Worm (Caenorhabditis elegans) whole organism, L1 larva: ENCODE results near the gene epg-5.

ENCODE experiments used
- elt-2 ChIP-seq: sonication (generic microtip); optimal IDR thresholded peaks from 2 replicates; lab custom pipeline; 2016; ENCODE audit warnings: missing genetic modification characterization, mild to moderate bottlenecking, inconsistent platforms, missing compliant biosample characterization, missing genetic modification reagents
- lin-39 ChIP-seq: fragments of 150-350 bp; optimal IDR thresholded peaks from 2 replicates; lab custom pipeline; 2014; ENCODE audit warnings: missing biosample characterization, missing genetic modification reagents, missing genetic modification characterization
- nhr-11 ChIP-seq: fragments of 150-350 bp; optimal IDR thresholded peaks from 2 replicates; lab custom pipeline; 2014; ENCODE audit warnings: missing biosample characterization, missing genetic modification characterization
- snu-23 ChIP-seq: sonication (generic microtip); optimal IDR thresholded peaks from 2 replicates; lab custom pipeline; 2016; ENCODE audit warnings: missing genetic modification characterization, missing compliant biosample characterization
- unc-62 ChIP-seq: fragments of 150-350 bp; optimal IDR thresholded peaks from 2 replicates; lab custom pipeline; 2014; ENCODE audit warnings: missing biosample characterization, missing genetic modification reagents, missing genetic modification characterization
- zip-4 ChIP-seq: fragments of 200-800 bp; sonication (Bioruptor generic); optimal IDR thresholded peaks from 2 replicates; lab custom pipeline; 2018; ENCODE audit warnings: mild to moderate bottlenecking, missing genetic modification characterization, moderate library complexity, missing compliant biosample characterization

DNA sequence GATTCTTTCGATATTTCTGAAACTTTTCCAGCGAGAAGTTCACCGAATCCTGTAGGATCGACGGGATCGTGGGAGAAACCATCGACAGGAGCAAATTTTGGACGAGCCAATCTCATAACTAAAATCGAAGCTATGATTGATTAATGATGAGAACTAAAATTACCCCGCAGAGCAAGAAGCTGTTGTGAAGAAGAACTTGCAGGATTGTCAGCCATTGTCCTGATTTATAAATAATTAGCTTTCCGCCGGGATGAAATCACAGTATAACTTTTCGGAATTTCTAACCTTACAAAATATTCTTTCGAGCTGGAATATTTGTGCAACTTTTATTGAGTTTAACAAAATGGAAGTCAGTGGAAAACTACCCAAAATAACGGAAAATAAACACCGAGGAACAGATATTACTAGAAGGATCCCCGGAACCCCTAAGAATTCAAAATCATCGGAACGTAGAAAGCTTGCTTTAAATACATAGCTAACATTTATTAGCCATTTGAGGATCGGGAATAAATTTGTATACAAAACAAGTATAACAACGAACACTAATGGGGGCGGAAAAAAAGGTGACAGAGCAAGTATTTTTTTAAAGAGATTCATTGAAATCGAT is 21.8 kb downstream of the epg-5 start, which contains the start of gene C56C10.7:
- TF ChIP-seq nhr-11 (tag; lab: Kevin White, UChicago) (no peak), zip-4 (GFP tag; lab: Kevin White, UChicago) (no peak), snu-23 (GFP tag; lab: Kevin White, UChicago) (peak; percentile 32), unc-62 (no peak), lin-39 (tag; lab: Kevin White, UChicago) (no peak), elt-2 (tag; lab: Kevin White, UChicago) (peak; percentile 30)
